Worm (Caenorhabditis elegans) whole organism, L1 larva: ENCODE measurements around the gene ttll-4.

Experiments
- C34B4.2 ChIP-seq: sonication (generic microtip); optimal IDR thresholded peaks from 2 replicates; lab custom pipeline; 2017; ENCODE audit warnings: mild to moderate bottlenecking, missing genetic modification characterization, missing compliant biosample characterization
- F16B12.6 ChIP-seq: fragments of 150-350 bp; optimal IDR thresholded peaks from 2 replicates; lab custom pipeline; 2014; ENCODE audit warnings: missing biosample characterization, missing genetic modification characterization
- ceh-63 ChIP-seq: fragments of 200-800 bp; sonication (Bioruptor generic); optimal IDR thresholded peaks from 2 replicates; lab custom pipeline; 2018; ENCODE audit warnings: mild to moderate bottlenecking, missing genetic modification characterization, missing compliant biosample characterization
- ceh-82 ChIP-seq, 3 experiments: fragments of 150-350 bp in 1 of 3; sonication (generic microtip) in 2 of 3; optimal IDR thresholded peaks; 2 replicates each; lab custom pipeline; 2014 to 2017; ENCODE audit warnings: missing biosample characterization in 3 of 3, missing genetic modification characterization in 3 of 3
- ces-1 ChIP-seq: fragments of 150-350 bp; optimal IDR thresholded peaks from 2 replicates; lab custom pipeline; 2014; ENCODE audit warnings: missing biosample characterization, missing genetic modification reagents, missing genetic modification characterization
- dpl-1 ChIP-seq, 3 experiments: fragments of 150-350 bp in 2 of 3; sonication (generic microtip) in 1 of 3; optimal IDR thresholded peaks; 2 replicates each; lab custom pipeline; 2014 to 2017; ENCODE audit warnings: missing biosample characterization in 3 of 3, missing genetic modification characterization in 3 of 3, missing genetic modification reagents in 3 of 3
- efl-1 ChIP-seq, 4 experiments: fragments of 150-350 bp; optimal IDR thresholded peaks in 3 of 4; peaks in 1 of 4; 1 replicate in 1 of 4; 2 replicates in 3 of 4; lab custom pipeline; 2014; ENCODE audit warnings: missing biosample characterization in 2 of 4, missing genetic modification characterization in 2 of 4, missing genetic modification reagents in 2 of 4
- egl-13 ChIP-seq: sonication (generic microtip); optimal IDR thresholded peaks from 2 replicates; lab custom pipeline; 2016; ENCODE audit warnings: missing genotype, missing genetic modification reagents, missing genetic modification characterization, missing compliant biosample characterization
- ets-5 ChIP-seq: fragments of 200-800 bp; sonication (Bioruptor generic); IDR thresholded peaks from 2 replicates; pipeline ENCODE4 v1.3.6; 2022; ENCODE audit warnings: missing genetic modification characterization, missing compliant biosample characterization
- fkh-4 ChIP-seq: sonication (generic microtip); optimal IDR thresholded peaks from 2 replicates; lab custom pipeline; 2016; ENCODE audit warnings: missing compliant biosample characterization, missing genetic modification characterization, borderline replicate concordance
- fos-1 ChIP-seq: fragments of 150-350 bp; optimal IDR thresholded peaks from 2 replicates; lab custom pipeline; 2014; ENCODE audit warnings: missing biosample characterization, missing genetic modification characterization
- hlh-4 ChIP-seq: sonication (generic microtip); optimal IDR thresholded peaks from 2 replicates; lab custom pipeline; 2016; ENCODE audit warnings: mild to moderate bottlenecking, missing genetic modification characterization, missing compliant biosample characterization
- hpl-2 ChIP-seq: fragments of 150-350 bp; optimal IDR thresholded peaks from 2 replicates; lab custom pipeline; 2014; ENCODE audit warnings: missing biosample characterization, missing genetic modification reagents, missing genetic modification characterization
- isw-1 ChIP-seq: fragments of 200-800 bp; sonication (Bioruptor generic); IDR thresholded peaks from 2 replicates; pipeline ENCODE4 v1.3.6; 2022; ENCODE audit warnings: missing genetic modification characterization, missing compliant biosample characterization
- jun-1 ChIP-seq: fragments of 150-350 bp; optimal IDR thresholded peaks from 2 replicates; lab custom pipeline; 2014; ENCODE audit warnings: missing biosample characterization, missing genetic modification reagents, missing genetic modification characterization
- lin-14 ChIP-seq: fragments of 200-800 bp; sonication (Bioruptor generic); optimal IDR thresholded peaks from 2 replicates; lab custom pipeline; 2018; ENCODE audit warnings: mild to moderate bottlenecking, missing genetic modification characterization, moderate library complexity, missing compliant biosample characterization
- lin-15B ChIP-seq: fragments of 150-350 bp; sonication (generic microtip); optimal IDR thresholded peaks from 3 replicates; lab custom pipeline; 2014; ENCODE audit warnings: missing biosample characterization, missing genetic modification characterization
- lin-35 ChIP-seq, 2 experiments: fragments of 150-350 bp; optimal IDR thresholded peaks; 2 replicates each; lab custom pipeline; 2014; ENCODE audit warnings: missing biosample characterization in 2 of 2, missing genetic modification characterization in 2 of 2, missing genetic modification reagents in 2 of 2
- lir-3 ChIP-seq: sonication (generic microtip); optimal IDR thresholded peaks from 2 replicates; lab custom pipeline; 2016; ENCODE audit warnings: mild to moderate bottlenecking, missing genetic modification characterization, moderate library complexity, missing compliant biosample characterization; ENCODE audit not compliant: poor library complexity
- lsy-2 ChIP-seq, 2 experiments: fragments of 150-350 bp; optimal IDR thresholded peaks; 2 replicates each; lab custom pipeline; 2014; ENCODE audit warnings: missing biosample characterization in 2 of 2, missing genetic modification characterization in 2 of 2
- mdl-1 ChIP-seq, 2 experiments: fragments of 150-350 bp; optimal IDR thresholded peaks; 2 replicates each; lab custom pipeline; 2014 to 2017; ENCODE audit warnings: missing biosample characterization in 2 of 2, missing genetic modification characterization in 2 of 2, inconsistent platforms in 1 of 2
- mep-1 ChIP-seq: fragments of 150-350 bp; optimal IDR thresholded peaks from 2 replicates; lab custom pipeline; 2014; ENCODE audit warnings: missing biosample characterization, missing genetic modification characterization
- nhr-12 ChIP-seq: sonication (generic microtip); optimal IDR thresholded peaks from 2 replicates; lab custom pipeline; 2017; ENCODE audit warnings: missing biosample characterization, missing genetic modification characterization
- nhr-28 ChIP-seq: fragments of 150-350 bp; optimal IDR thresholded peaks from 2 replicates; lab custom pipeline; 2014; ENCODE audit warnings: missing biosample characterization, missing genetic modification characterization
- nhr-47 ChIP-seq: sonication (generic microtip); optimal IDR thresholded peaks from 2 replicates; lab custom pipeline; 2016; ENCODE audit warnings: mild to moderate bottlenecking, missing genetic modification characterization, moderate library complexity, missing compliant biosample characterization
- nhr-71 ChIP-seq: sonication (generic microtip); optimal IDR thresholded peaks from 2 replicates; lab custom pipeline; 2016; ENCODE audit warnings: mild to moderate bottlenecking, missing genetic modification characterization, moderate library complexity, missing compliant biosample characterization
- nhr-76 ChIP-seq: sonication (generic microtip); optimal IDR thresholded peaks from 2 replicates; lab custom pipeline; 2017; ENCODE audit warnings: missing biosample characterization, missing genetic modification characterization
- nhr-84 ChIP-seq: sonication (generic microtip); optimal IDR thresholded peaks from 2 replicates; lab custom pipeline; 2017; ENCODE audit warnings: missing biosample characterization, missing genetic modification characterization
- nhr-85 ChIP-seq: sonication (generic microtip); peaks from one replicate; lab custom pipeline; 2016; ENCODE audit warnings: missing genetic modification characterization, inconsistent platforms, missing compliant biosample characterization
- pag-3 ChIP-seq: sonication (generic microtip); optimal IDR thresholded peaks from 2 replicates; lab custom pipeline; 2017; ENCODE audit warnings: missing genetic modification characterization, mild to moderate bottlenecking, missing compliant biosample characterization, antibody characterized with exemption, borderline replicate concordance; ENCODE audit not compliant: insufficient read depth
- rnt-1 ChIP-seq: sonication (generic microtip); optimal IDR thresholded peaks from 2 replicates; lab custom pipeline; 2016; ENCODE audit warnings: mild to moderate bottlenecking, missing genetic modification characterization, moderate library complexity, missing compliant biosample characterization
- snpc-4 ChIP-seq: fragments of 150-350 bp; optimal IDR thresholded peaks from 2 replicates; lab custom pipeline; 2014; ENCODE audit warnings: missing biosample characterization, missing genetic modification characterization
- snu-23 ChIP-seq: sonication (generic microtip); optimal IDR thresholded peaks from 2 replicates; lab custom pipeline; 2016; ENCODE audit warnings: missing genetic modification characterization, missing compliant biosample characterization
- sox-4 ChIP-seq: sonication (generic microtip); optimal IDR thresholded peaks from 2 replicates; lab custom pipeline; 2016; ENCODE audit warnings: missing genetic modification characterization, missing compliant biosample characterization
- tlp-1 ChIP-seq: fragments of 150-350 bp; optimal IDR thresholded peaks from 2 replicates; lab custom pipeline; 2014; ENCODE audit warnings: missing biosample characterization, missing genetic modification characterization
- unc-130 ChIP-seq: fragments of 150-350 bp; optimal IDR thresholded peaks from 2 replicates; lab custom pipeline; 2017; ENCODE audit warnings: missing biosample characterization, missing genetic modification characterization, inconsistent platforms
- unc-86 ChIP-seq: sonication (generic microtip); optimal IDR thresholded peaks from 2 replicates; lab custom pipeline; 2016; ENCODE audit warnings: missing genetic modification characterization, missing compliant biosample characterization
- unc-98 ChIP-seq: fragments of 200-800 bp; sonication (Bioruptor generic); IDR thresholded peaks from 2 replicates; pipeline ENCODE4 v1.3.6; 2022; ENCODE audit warnings: missing genetic modification characterization, missing compliant biosample characterization
- vab-15 ChIP-seq: sonication (generic microtip); optimal IDR thresholded peaks from 2 replicates; lab custom pipeline; 2017; ENCODE audit warnings: missing genotype, mild to moderate bottlenecking, missing genetic modification characterization, missing compliant biosample characterization
- xbp-1 ChIP-seq: sonication (generic microtip); optimal IDR thresholded peaks from 2 replicates; lab custom pipeline; 2016; ENCODE audit warnings: missing genetic modification characterization, missing compliant biosample characterization
- zip-4 ChIP-seq: fragments of 200-800 bp; sonication (Bioruptor generic); optimal IDR thresholded peaks from 2 replicates; lab custom pipeline; 2018; ENCODE audit warnings: mild to moderate bottlenecking, missing genetic modification characterization, moderate library complexity, missing compliant biosample characterization

Gene ttll-4

DNA sequence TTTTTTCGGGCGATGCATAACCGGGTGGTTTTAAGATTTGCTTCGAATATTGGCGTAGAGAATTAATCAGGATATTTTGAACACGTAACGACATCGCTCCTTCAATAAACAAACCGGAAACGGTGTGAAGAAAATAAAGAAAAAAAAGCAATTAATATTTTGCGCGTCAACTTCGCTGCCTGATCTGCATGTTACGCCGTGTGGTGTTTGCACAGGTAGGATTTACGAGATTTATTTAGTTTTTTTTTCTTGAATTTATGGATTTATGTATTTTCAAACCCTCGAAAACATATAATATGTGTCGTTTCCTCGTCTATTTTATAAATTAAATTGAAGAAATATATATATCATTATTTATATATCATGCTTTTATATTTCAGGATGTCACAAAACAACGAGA lies 9.3 kb upstream of the ttll-4 start, which contains the start of the genes ZK1128.1 and mett-10:
TSS of gene ZK1128.1 (minus strand) at position 99 of the 400 bp plus-strand sequence.
TSS of gene mett-10 (plus strand) at position 375 of the 400 bp plus-strand sequence.
- TF ChIP-seq sox-4 (no peak), lir-3 (no peak), nhr-71 (tag; lab: Kevin White, UChicago) (peak; percentile 34), mep-1 (tag; lab: Kevin White, UChicago) (peak; percentile 23), efl-1 (optimal IDR thresholded peaks at IDR 0.05; lab: Kevin White, UChicago) (peak; percentile 39 to 48), efl-1 (GFP tag; optimal IDR thresholded peaks at IDR 0.05 in 1 of 2; lab: Kevin White, UChicago) (peak; percentile 62 to 94), jun-1 (tag; lab: Kevin White, UChicago) (no peak), isw-1 (GFP tag; lab: Robert Waterston, UW) (0 out of 2 replicates have a peak, but pooled peaks have one; percentile 6), nhr-76 (tag; lab: Kevin White, UChicago) (no peak), F16B12.6 (tag; lab: Kevin White, UChicago) (peak; percentile 86), unc-130 (tag; lab: Kevin White, UChicago) (peak; percentile 63), vab-15 (peak; percentile 19), nhr-85 (tag; lab: Kevin White, UChicago) (peak; percentile 25), lsy-2 (tag; optimal IDR thresholded peaks at IDR 0.05; lab: Kevin White, UChicago) (peak; percentile 46 to 67), unc-86 (tag; lab: Kevin White, UChicago) (peak; percentile 9), nhr-28 (no peak), ets-5 (GFP tag; lab: Robert Waterston, UW) (no peak), tlp-1 (no peak), egl-13 (tag; lab: Kevin White, UChicago) (no peak), hpl-2 (GFP tag; lab: Kevin White, UChicago) (no peak), nhr-47 (tag; lab: Kevin White, UChicago) (peak; percentile 31), ceh-82 (tag; optimal IDR thresholded peaks at IDR 0.05; lab: Kevin White, UChicago) (peak in 1 of 3 experiments; percentile 17), lin-35 (GFP tag; optimal IDR thresholded peaks at IDR 0.05; lab: Kevin White, UChicago) (peak; percentile 36 to 50), dpl-1 (GFP tag; optimal IDR thresholded peaks at IDR 0.05; lab: Kevin White, UChicago) (peak; percentile 23 to 62 (median 41)), lin-15B (peak; percentile 4), rnt-1 (peak; percentile 17), hlh-4 (tag; lab: Kevin White, UChicago) (no peak), snu-23 (peak; percentile 46), ces-1 (GFP tag; lab: Kevin White, UChicago) (no peak), xbp-1 (tag; lab: Kevin White, UChicago) (peak; percentile 12)

DNA sequence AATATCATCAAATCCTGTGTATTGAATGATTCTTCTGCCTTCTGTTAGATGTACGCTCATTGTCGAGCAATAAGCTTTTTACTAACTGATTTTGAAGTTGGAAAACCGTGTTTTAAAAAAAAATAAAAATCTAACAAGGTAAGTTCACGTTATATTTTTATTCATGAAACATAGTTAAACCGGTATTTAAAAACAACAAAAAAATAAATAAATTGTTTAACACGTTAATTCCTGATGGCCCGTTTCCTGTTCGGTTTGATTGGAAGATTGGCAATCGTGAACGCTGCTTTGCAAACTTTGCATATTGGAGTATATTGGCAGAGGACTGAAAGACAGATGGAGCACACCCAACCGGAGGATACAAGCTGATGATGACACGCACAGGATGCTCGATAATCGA lies 5.2 kb upstream of the ttll-4 start, which contains the start of gene ZK1128.3:
TSS of gene ZK1128.3 (minus strand) at position 101 of the 400 bp plus-strand sequence.
- no peak for TF ChIP-seq unc-98 (GFP tag; lab: Robert Waterston, UW)
- TF ChIP-seq C34B4.2 (tag; lab: Kevin White, UChicago), result no peak
- TF ChIP-seq ceh-63 (GFP tag; lab: Kevin White, UChicago), result no peak
- TF ChIP-seq egl-13 (tag; lab: Kevin White, UChicago), result no peak
- TF ChIP-seq lin-14 (GFP tag; lab: Kevin White, UChicago), result no peak
- no peak for TF ChIP-seq mdl-1 (tag; optimal IDR thresholded peaks at IDR 0.05; lab: Kevin White, UChicago)
- no peak for TF ChIP-seq fos-1
- no peak for TF ChIP-seq nhr-85 (tag; lab: Kevin White, UChicago)
- no peak for TF ChIP-seq snpc-4
- no peak for TF ChIP-seq nhr-12
- no peak for TF ChIP-seq hlh-4 (tag; lab: Kevin White, UChicago)
- TF ChIP-seq dpl-1 (GFP tag; optimal IDR thresholded peaks at IDR 0.05; lab: Kevin White, UChicago), result no peak
- no peak for TF ChIP-seq isw-1 (GFP tag; lab: Robert Waterston, UW)
- TF ChIP-seq pag-3, result no peak
- TF ChIP-seq fkh-4 (tag; lab: Kevin White, UChicago), result no peak
- no peak for TF ChIP-seq nhr-84
- TF ChIP-seq zip-4 (GFP tag; lab: Kevin White, UChicago), result no peak
